Worm (Caenorhabditis elegans) whole organism, young adult: Measurements from ENCODE around the gene srw-33.

Experiments
- cebp-1 ChIP-seq, 2 experiments: fragments of 200-800 bp in 1 of 2; sonication (Bioruptor generic) in 1 of 2; sonication (generic microtip) in 1 of 2; IDR thresholded peaks in 1 of 2; optimal IDR thresholded peaks in 1 of 2; 2 replicates each; pipeline versions ENCODE4 v1.3.6 to Lab custom; 2017 to 2022; ENCODE audit warnings: missing compliant biosample characterization in 2 of 2, missing genetic modification characterization in 2 of 2, mild to moderate bottlenecking in 1 of 2, missing genetic modification reagents in 1 of 2, moderate library complexity in 1 of 2
- cebp-2 ChIP-seq: fragments of 200-800 bp; sonication (Bioruptor generic); IDR thresholded peaks from 2 replicates; pipeline ENCODE4 v1.3.6; 2022; ENCODE audit warnings: missing genetic modification characterization, missing compliant biosample characterization
- dpff-1 ChIP-seq: sonication (generic microtip); optimal IDR thresholded peaks from 2 replicates; lab custom pipeline; 2017; ENCODE audit warnings: mild to moderate bottlenecking, missing genetic modification characterization, missing compliant biosample characterization
- dpl-1 ChIP-seq: fragments of 150-350 bp; optimal IDR thresholded peaks from 2 replicates; lab custom pipeline; 2014; ENCODE audit warnings: missing biosample characterization, missing genetic modification reagents, missing genetic modification characterization
- hsf-1 ChIP-seq: fragments of 200-800 bp; sonication (Bioruptor generic); IDR thresholded peaks from 2 replicates; pipeline ENCODE4 v1.3.6; 2022; ENCODE audit warnings: missing genetic modification reagents, missing genetic modification characterization, missing compliant biosample characterization
- lin-35 ChIP-seq, 3 experiments: fragments of 150-350 bp in 2 of 3; sonication (generic microtip) in 1 of 3; optimal IDR thresholded peaks; 2 replicates each; lab custom pipeline; 2014 to 2018; ENCODE audit warnings: missing biosample characterization in 3 of 3, missing genetic modification characterization in 3 of 3, missing genetic modification reagents in 3 of 3
- snpc-1.3 ChIP-seq: sonication (generic microtip); optimal IDR thresholded peaks from 2 replicates; lab custom pipeline; 2017; ENCODE audit warnings: missing genetic modification characterization, mild to moderate bottlenecking, missing compliant biosample characterization, antibody characterized with exemption, moderate library complexity, missing genotype, missing genetic modification reagents; ENCODE audit not compliant: insufficient read depth

DNA sequence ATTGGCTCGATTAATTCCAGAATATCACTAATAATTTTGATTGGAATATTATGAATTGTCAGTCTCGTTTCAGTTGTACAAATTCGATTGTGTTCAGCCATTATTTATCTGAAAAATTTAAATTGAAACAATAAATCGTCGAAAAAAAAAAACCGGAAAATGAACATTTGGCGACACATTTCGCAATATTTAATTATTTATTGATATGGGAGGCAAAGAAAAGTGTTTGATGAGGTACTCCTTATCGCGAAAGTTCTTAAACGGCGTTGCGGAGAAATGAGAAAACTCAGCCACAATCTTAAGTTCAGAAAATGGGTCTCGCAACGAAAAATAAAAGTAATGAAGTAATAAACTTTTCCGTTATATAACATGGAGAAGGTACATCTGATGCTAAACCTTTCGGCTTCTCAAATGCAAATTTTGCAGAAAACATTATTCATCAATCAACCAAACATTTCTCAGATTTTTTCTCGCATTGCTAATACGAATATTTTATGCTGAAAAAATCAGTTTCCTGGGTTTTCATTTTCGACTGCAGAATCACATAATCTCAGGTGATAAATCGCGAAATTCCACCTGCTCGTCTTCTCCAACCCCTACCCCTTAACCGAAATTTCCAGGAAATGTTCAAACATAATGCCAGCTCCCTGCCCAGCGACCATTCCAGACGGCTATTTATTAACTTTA, 51.5 kb downstream of the srw-33 start, which contains the start of the genes T06E6.15 and sri-7:
- no peak for TF ChIP-seq snpc-1.3 (tag; lab: Kevin White, UChicago)
- no peak for TF ChIP-seq lin-35 (GFP tag; optimal IDR thresholded peaks at IDR 0.05; lab: Kevin White, UChicago)
- TF ChIP-seq dpl-1 (GFP tag; lab: Kevin White, UChicago): no peak
- TF ChIP-seq dpff-1 (tag; lab: Kevin White, UChicago): no peak
- no peak for TF ChIP-seq cebp-2
- TF ChIP-seq hsf-1 (GFP tag; lab: Robert Waterston, UW): no peak
- no peak for TF ChIP-seq cebp-1 (GFP tag; IDR thresholded peaks at IDR 0.05; lab: Robert Waterston, UW)
- no peak for TF ChIP-seq cebp-1 (tag; optimal IDR thresholded peaks at IDR 0.05; lab: Kevin White, UChicago)
